Worm (Caenorhabditis elegans) whole organism, young adult: ENCODE measurements around the gene R03G8.3.
A peak's percentile ranks its signal among the peaks of the same experiment; 100 is the strongest.

Source experiments
- C06A6.2 ChIP-seq: fragments of 200-800 bp; sonication (Bioruptor generic); conservative IDR thresholded peaks from 2 replicates; pipeline ENCODE4 v1.3.6; 2022; ENCODE audit warnings: missing genetic modification characterization, missing compliant biosample characterization
- F22D6.2 ChIP-seq: sonication (generic microtip); optimal IDR thresholded peaks from 2 replicates; lab custom pipeline; 2016; ENCODE audit warnings: mild to moderate bottlenecking, missing genetic modification characterization, missing compliant biosample characterization
- F23B12.7 ChIP-seq: sonication (generic microtip); optimal IDR thresholded peaks from 2 replicates; lab custom pipeline; 2017; ENCODE audit warnings: missing genetic modification characterization, mild to moderate bottlenecking, missing compliant biosample characterization, antibody characterized with exemption, moderate library complexity; ENCODE audit not compliant: insufficient read depth
- F57C9.4 ChIP-seq: sonication (generic microtip); optimal IDR thresholded peaks from 2 replicates; lab custom pipeline; 2017; ENCODE audit warnings: mild to moderate bottlenecking, missing genetic modification characterization, missing compliant biosample characterization
- K11D2.4 ChIP-seq: fragments of 200-800 bp; sonication (Bioruptor generic); IDR thresholded peaks from 2 replicates; pipeline ENCODE4 v1.3.6; 2022; ENCODE audit warnings: missing genetic modification reagents, missing genetic modification characterization, missing compliant biosample characterization
- Y53F4B.3 ChIP-seq: fragments of 200-800 bp; sonication (Bioruptor generic); IDR thresholded peaks from 2 replicates; pipeline ENCODE4 v1.3.6; 2022; ENCODE audit warnings: missing genetic modification reagents, missing genetic modification characterization, missing compliant biosample characterization
- Y53G8AR.9 ChIP-seq: fragments of 200-800 bp; sonication (Bioruptor generic); conservative IDR thresholded peaks from 2 replicates; pipeline ENCODE4 v1.3.6; 2022; ENCODE audit warnings: missing genetic modification reagents, missing genetic modification characterization, missing compliant biosample characterization
- Y67H2A.10 ChIP-seq: fragments of 200-800 bp; sonication (Bioruptor generic); conservative IDR thresholded peaks from 2 replicates; pipeline ENCODE4 v1.3.6; 2022; ENCODE audit warnings: missing genetic modification reagents, missing genetic modification characterization, missing compliant biosample characterization
- Y95B8A.8 ChIP-seq: fragments of 200-800 bp; sonication (Bioruptor generic); IDR thresholded peaks from 2 replicates; pipeline ENCODE4 v1.3.6; 2022; ENCODE audit warnings: missing genetic modification reagents, missing genetic modification characterization, missing compliant biosample characterization
- ZK185.1 ChIP-seq: sonication (generic microtip); optimal IDR thresholded peaks from 2 replicates; lab custom pipeline; 2016; ENCODE audit warnings: mild to moderate bottlenecking, missing genetic modification characterization, missing compliant biosample characterization; ENCODE audit not compliant: poor library complexity, severe bottlenecking
- akir-1 ChIP-seq: fragments of 200-800 bp; sonication (Bioruptor generic); optimal IDR thresholded peaks from 2 replicates; lab custom pipeline; 2018; ENCODE audit warnings: mild to moderate bottlenecking, missing genetic modification characterization, moderate library complexity, missing compliant biosample characterization
- ama-1 ChIP-seq, 3 experiments: fragments of 150-350 bp in 1 of 3; sonication (generic microtip) in 2 of 3; optimal IDR thresholded peaks; 2 replicates each; lab custom pipeline; 2014 to 2018; ENCODE audit warnings: missing biosample characterization in 2 of 3, missing genetic modification characterization in 2 of 3, missing genetic modification reagents in 2 of 3
- attf-6 ChIP-seq: fragments of 200-800 bp; sonication (Bioruptor generic); IDR thresholded peaks from 2 replicates; pipeline ENCODE4 v1.3.6; 2022; ENCODE audit warnings: missing genetic modification reagents, missing genetic modification characterization, missing compliant biosample characterization
- bed-1 ChIP-seq: fragments of 200-800 bp; sonication (Bioruptor generic); IDR thresholded peaks from 2 replicates; pipeline ENCODE4 v1.3.6; 2022; ENCODE audit warnings: missing genetic modification reagents, missing genetic modification characterization, missing compliant biosample characterization
- ccch-3 ChIP-seq: fragments of 200-800 bp; sonication (Bioruptor generic); optimal IDR thresholded peaks from 2 replicates; lab custom pipeline; 2018; ENCODE audit warnings: mild to moderate bottlenecking, missing genetic modification characterization, missing compliant biosample characterization
- ceh-100 ChIP-seq: fragments of 200-800 bp; sonication (Bioruptor generic); IDR thresholded peaks from 2 replicates; pipeline ENCODE4 v1.3.6; 2022; ENCODE audit warnings: missing genetic modification reagents, missing genetic modification characterization, missing compliant biosample characterization
- ceh-27 ChIP-seq: fragments of 200-800 bp; sonication (Bioruptor generic); optimal IDR thresholded peaks from 2 replicates; lab custom pipeline; 2018; ENCODE audit warnings: mild to moderate bottlenecking, missing genetic modification characterization, moderate library complexity, missing compliant biosample characterization
- chd-7 ChIP-seq: sonication (generic microtip); optimal IDR thresholded peaks from 2 replicates; lab custom pipeline; 2016; ENCODE audit warnings: mild to moderate bottlenecking, missing genetic modification characterization, moderate library complexity, missing compliant biosample characterization
- die-1 ChIP-seq: sonication (generic microtip); optimal IDR thresholded peaks from 2 replicates; lab custom pipeline; 2016; ENCODE audit warnings: missing genotype, mild to moderate bottlenecking, missing genetic modification characterization, missing compliant biosample characterization
- dox-1 ChIP-seq: fragments of 200-800 bp; sonication (Bioruptor generic); IDR thresholded peaks from 2 replicates; pipeline ENCODE4 v1.3.6; 2022; ENCODE audit warnings: missing genetic modification reagents, missing genetic modification characterization, missing compliant biosample characterization
- dpl-1 ChIP-seq: fragments of 150-350 bp; optimal IDR thresholded peaks from 2 replicates; lab custom pipeline; 2014; ENCODE audit warnings: missing biosample characterization, missing genetic modification reagents, missing genetic modification characterization
- egl-44 ChIP-seq: fragments of 200-800 bp; sonication (Bioruptor generic); IDR thresholded peaks from 2 replicates; pipeline ENCODE4 v1.3.6; 2022; ENCODE audit warnings: missing genetic modification reagents, missing genetic modification characterization, missing compliant biosample characterization
- egrh-3 ChIP-seq: fragments of 200-800 bp; sonication (Bioruptor generic); IDR thresholded peaks from 2 replicates; pipeline ENCODE4 v1.3.6; 2022; ENCODE audit warnings: missing genetic modification reagents, missing genetic modification characterization, missing compliant biosample characterization
- ets-4 ChIP-seq: fragments of 200-800 bp; sonication (Bioruptor generic); optimal IDR thresholded peaks from 2 replicates; lab custom pipeline; 2018; ENCODE audit warnings: mild to moderate bottlenecking, missing genetic modification characterization, missing compliant biosample characterization
- fkh-3 ChIP-seq: sonication (generic microtip); optimal IDR thresholded peaks from 2 replicates; lab custom pipeline; 2016; ENCODE audit warnings: mild to moderate bottlenecking, missing genetic modification characterization, missing compliant biosample characterization
- hlh-12 ChIP-seq: sonication (generic microtip); optimal IDR thresholded peaks from 2 replicates; lab custom pipeline; 2016; ENCODE audit warnings: missing genetic modification characterization, missing compliant biosample characterization
- hmg-1.2 ChIP-seq: fragments of 200-800 bp; sonication (Bioruptor generic); IDR thresholded peaks from 2 replicates; pipeline ENCODE4 v1.3.6; 2022; ENCODE audit warnings: missing genetic modification reagents, missing genetic modification characterization, missing compliant biosample characterization
- hrde-1 ChIP-seq: sonication (generic microtip); optimal IDR thresholded peaks from 2 replicates; lab custom pipeline; 2016; ENCODE audit warnings: missing genetic modification characterization, mild to moderate bottlenecking, missing compliant biosample characterization, moderate library complexity, missing genotype, missing genetic modification reagents, borderline replicate concordance
- hsf-1 ChIP-seq: fragments of 200-800 bp; sonication (Bioruptor generic); IDR thresholded peaks from 2 replicates; pipeline ENCODE4 v1.3.6; 2022; ENCODE audit warnings: missing genetic modification reagents, missing genetic modification characterization, missing compliant biosample characterization
- let-526 ChIP-seq: fragments of 200-800 bp; sonication (Bioruptor generic); IDR thresholded peaks from 2 replicates; pipeline ENCODE4 v1.3.6; 2022; ENCODE audit warnings: missing genetic modification reagents, missing genetic modification characterization, missing compliant biosample characterization
- let-607 ChIP-seq, 2 experiments: fragments of 200-800 bp in 1 of 2; sonication (Bioruptor generic) in 1 of 2; sonication (generic microtip) in 1 of 2; optimal IDR thresholded peaks; 2 replicates each; lab custom pipeline; 2016 to 2018; ENCODE audit warnings: mild to moderate bottlenecking in 2 of 2, missing compliant biosample characterization in 2 of 2, missing genetic modification characterization in 2 of 2, moderate library complexity in 2 of 2, missing genotype in 1 of 2
- lin-35 ChIP-seq, 3 experiments: fragments of 150-350 bp in 2 of 3; sonication (generic microtip) in 1 of 3; optimal IDR thresholded peaks; 2 replicates each; lab custom pipeline; 2014 to 2018; ENCODE audit warnings: missing biosample characterization in 3 of 3, missing genetic modification characterization in 3 of 3, missing genetic modification reagents in 3 of 3
- lin-54 ChIP-seq: fragments of 200-800 bp; sonication (Bioruptor generic); optimal IDR thresholded peaks from 2 replicates; lab custom pipeline; 2018; ENCODE audit warnings: mild to moderate bottlenecking, missing genetic modification characterization, missing compliant biosample characterization
- lsl-1 ChIP-seq: fragments of 200-800 bp; sonication (Bioruptor generic); optimal IDR thresholded peaks from 2 replicates; lab custom pipeline; 2018; ENCODE audit warnings: mild to moderate bottlenecking, missing genetic modification characterization, moderate library complexity, missing compliant biosample characterization
- madf-10 ChIP-seq: sonication (generic microtip); optimal IDR thresholded peaks from 2 replicates; lab custom pipeline; 2016; ENCODE audit warnings: mild to moderate bottlenecking, missing genetic modification characterization, missing compliant biosample characterization
- madf-3 ChIP-seq: fragments of 200-800 bp; sonication (Bioruptor generic); IDR thresholded peaks from 2 replicates; pipeline ENCODE4 v1.3.6; 2022; ENCODE audit warnings: missing genetic modification reagents, missing genetic modification characterization, missing compliant biosample characterization
- madf-8 ChIP-seq: fragments of 200-800 bp; sonication (Bioruptor generic); conservative IDR thresholded peaks from 2 replicates; pipeline ENCODE4 v1.3.6; 2022; ENCODE audit warnings: missing genetic modification reagents, missing genetic modification characterization, missing compliant biosample characterization
- nhr-179 ChIP-seq: sonication (generic microtip); optimal IDR thresholded peaks from 2 replicates; lab custom pipeline; 2016; ENCODE audit warnings: mild to moderate bottlenecking, missing genetic modification characterization, missing compliant biosample characterization
- pbrm-1 ChIP-seq: fragments of 200-800 bp; sonication (Bioruptor generic); IDR thresholded peaks from 2 replicates; pipeline ENCODE4 v1.3.6; 2022; ENCODE audit warnings: missing genetic modification reagents, missing genetic modification characterization, missing compliant biosample characterization
- pha-4 ChIP-seq: fragments of 150-350 bp; sonication (generic microtip); optimal IDR thresholded peaks from 2 replicates; lab custom pipeline; 2014; ENCODE audit warnings: missing biosample characterization, missing genetic modification reagents, missing genetic modification characterization
- rec-8 ChIP-seq, 2 experiments: sonication (generic microtip); optimal IDR thresholded peaks; 2 replicates each; lab custom pipeline; 2016; ENCODE audit warnings: mild to moderate bottlenecking in 2 of 2, missing genetic modification characterization in 2 of 2, missing genetic modification reagents in 2 of 2, missing genotype in 2 of 2, missing biosample characterization in 1 of 2, missing compliant biosample characterization in 1 of 2, moderate library complexity in 1 of 2
- repo-1 ChIP-seq: sonication (generic microtip); optimal IDR thresholded peaks from 2 replicates; lab custom pipeline; 2017; ENCODE audit warnings: mild to moderate bottlenecking, missing genetic modification characterization, missing compliant biosample characterization
- sdz-38 ChIP-seq: sonication (generic microtip); optimal IDR thresholded peaks from 2 replicates; lab custom pipeline; 2016; ENCODE audit warnings: missing genotype, missing genetic modification characterization, missing compliant biosample characterization
- sptf-2 ChIP-seq: fragments of 200-800 bp; sonication (Bioruptor generic); optimal IDR thresholded peaks from 2 replicates; lab custom pipeline; 2018; ENCODE audit warnings: mild to moderate bottlenecking, missing genetic modification characterization, missing compliant biosample characterization
- tlf-1 ChIP-seq: fragments of 200-800 bp; sonication (Bioruptor generic); optimal IDR thresholded peaks from 2 replicates; lab custom pipeline; 2018; ENCODE audit warnings: mild to moderate bottlenecking, missing genetic modification characterization, missing compliant biosample characterization
- unc-130 ChIP-seq: sonication (generic microtip); optimal IDR thresholded peaks from 2 replicates; lab custom pipeline; 2016; ENCODE audit warnings: missing genetic modification reagents, missing genetic modification characterization, missing compliant biosample characterization
- unc-62 ChIP-seq: fragments of 150-350 bp; optimal IDR thresholded peaks from 2 replicates; lab custom pipeline; 2014; ENCODE audit warnings: missing biosample characterization, missing genetic modification reagents, missing genetic modification characterization
- xnd-1 ChIP-seq: sonication (generic microtip); optimal IDR thresholded peaks from 2 replicates; lab custom pipeline; 2016; ENCODE audit warnings: missing genotype, missing genetic modification reagents, missing genetic modification characterization, missing compliant biosample characterization

The R03G8.3 gene

ce11 chrX:13104966-13105365 is 14.2 kb downstream of the R03G8.3 start, which contains the start of gene F17H10.1 (continued):
- TF ChIP-seq lsl-1 (GFP tag; lab: Kevin White, UChicago) (no peak), let-607 (tag; optimal IDR thresholded peaks at IDR 0.05; lab: Kevin White, UChicago) (peak in 1 of 2 experiments; percentile 76), xnd-1 (tag; lab: Kevin White, UChicago) (no peak), hlh-12 (tag; lab: Kevin White, UChicago) (no peak), ceh-100 (GFP tag; lab: Robert Waterston, UW) (no peak), lin-54 (GFP tag; lab: Kevin White, UChicago) (peak; percentile 39), ccch-3 (no peak), C06A6.2 (GFP tag; lab: Robert Waterston, UW) (peak; percentile 68), dox-1 (GFP tag; lab: Robert Waterston, UW) (peak; percentile 75), egrh-3 (GFP tag; lab: Robert Waterston, UW) (no peak), F23B12.7 (peak; percentile 39), F22D6.2 (tag; lab: Kevin White, UChicago) (peak; percentile 80), madf-3 (GFP tag; lab: Robert Waterston, UW) (no peak), hsf-1 (GFP tag; lab: Robert Waterston, UW) (peak; percentile 90), sdz-38 (tag; lab: Kevin White, UChicago) (no peak), pha-4 (tag; lab: Kevin White, UChicago) (no peak), madf-10 (tag; lab: Kevin White, UChicago) (peak; percentile 68), egl-44 (GFP tag; lab: Robert Waterston, UW) (no peak), tlf-1 (peak; percentile 84), K11D2.4 (peak; percentile 91), madf-8 (GFP tag; lab: Robert Waterston, UW) (no peak), chd-7 (tag; lab: Kevin White, UChicago) (peak; percentile 78), Y95B8A.8 (GFP tag; lab: Robert Waterston, UW) (0 out of 2 replicates have a peak, but pooled peaks have one; percentile 37), Y67H2A.10 (no peak), ZK185.1 (tag; lab: Kevin White, UChicago) (peak; percentile 54), pbrm-1 (GFP tag; lab: Robert Waterston, UW) (0 out of 2 replicates have a peak, but pooled peaks have one; percentile 49), repo-1 (tag; lab: Kevin White, UChicago) (peak; percentile 66), rec-8 (tag; optimal IDR thresholded peaks at IDR 0.05; lab: Kevin White, UChicago) (no peak), unc-130 (GFP tag; lab: Kevin White, UChicago) (no peak), unc-62 (GFP tag; lab: Kevin White, UChicago) (no peak), ceh-27 (GFP tag; lab: Kevin White, UChicago) (peak; percentile 68), dpl-1 (GFP tag; lab: Kevin White, UChicago) (no peak), let-526 (GFP tag; lab: Robert Waterston, UW) (peak; percentile 86; the same call in 1 of the 2 replicates), Y53G8AR.9 (GFP tag; lab: Robert Waterston, UW) (no peak; the same call in 1 of the 2 replicates), hrde-1 (tag; lab: Kevin White, UChicago) (no peak), bed-1 (GFP tag; lab: Robert Waterston, UW) (no peak), fkh-3 (tag; lab: Kevin White, UChicago) (no peak), hmg-1.2 (GFP tag; lab: Robert Waterston, UW) (peak; percentile 47), attf-6 (GFP tag; lab: Robert Waterston, UW) (no peak), F57C9.4 (tag; lab: Kevin White, UChicago) (no peak), Y53F4B.3 (no peak), ama-1 (optimal IDR thresholded peaks at IDR 0.05; lab: Kevin White, UChicago) (peak; percentile 36), ama-1 (GFP tag; optimal IDR thresholded peaks at IDR 0.05; lab: Kevin White, UChicago) (no peak), ets-4 (GFP tag; lab: Kevin White, UChicago) (peak; percentile 95), die-1 (tag; lab: Kevin White, UChicago) (peak; percentile 66), nhr-179 (no peak), akir-1 (GFP tag; lab: Kevin White, UChicago) (no peak), sptf-2 (GFP tag; lab: Kevin White, UChicago) (no peak), lin-35 (GFP tag; optimal IDR thresholded peaks at IDR 0.05; lab: Kevin White, UChicago) (no peak)
